Worm (Caenorhabditis elegans) whole organism, L2 larva: Measurements from ENCODE around the gene F32A5.4.

ENCODE experiments used
- C34F6.9 ChIP-seq: fragments of 150-350 bp; optimal IDR thresholded peaks from 2 replicates; lab custom pipeline; 2014; ENCODE audit warnings: missing biosample characterization, missing genetic modification characterization
- F13H6.1 ChIP-seq: sonication (generic microtip); optimal IDR thresholded peaks from 2 replicates; lab custom pipeline; 2016; ENCODE audit warnings: missing genetic modification characterization, missing compliant biosample characterization
- R02D3.7 ChIP-seq: fragments of 150-350 bp; optimal IDR thresholded peaks from 2 replicates; lab custom pipeline; 2014; ENCODE audit warnings: missing biosample characterization, missing genetic modification characterization
- alr-1 ChIP-seq: fragments of 150-350 bp; optimal IDR thresholded peaks from 2 replicates; lab custom pipeline; 2014; ENCODE audit warnings: missing biosample characterization, missing genetic modification characterization
- aly-2 ChIP-seq: fragments of 150-350 bp; optimal IDR thresholded peaks from 2 replicates; lab custom pipeline; 2014; ENCODE audit warnings: missing biosample characterization, missing genetic modification characterization
- ama-1 ChIP-seq: fragments of 150-350 bp; optimal IDR thresholded peaks from 2 replicates; lab custom pipeline; 2018; ENCODE audit warnings: inconsistent platforms
- blmp-1 ChIP-seq: sonication (generic microtip); optimal IDR thresholded peaks from 2 replicates; lab custom pipeline; 2017; ENCODE audit warnings: missing genetic modification characterization, mild to moderate bottlenecking, missing compliant biosample characterization, antibody characterized with exemption, moderate library complexity; ENCODE audit not compliant: insufficient read depth
- ceh-16 ChIP-seq: fragments of 150-350 bp; optimal IDR thresholded peaks from 2 replicates; lab custom pipeline; 2014; ENCODE audit warnings: missing biosample characterization, missing genetic modification characterization
- crh-2 ChIP-seq: sonication (generic microtip); optimal IDR thresholded peaks from 2 replicates; lab custom pipeline; 2017; ENCODE audit warnings: missing biosample characterization, missing genetic modification characterization
- dmd-4 ChIP-seq: sonication (generic microtip); optimal IDR thresholded peaks from 2 replicates; lab custom pipeline; 2017; ENCODE audit warnings: missing biosample characterization, missing genetic modification characterization
- egl-27 ChIP-seq: sonication (generic microtip); optimal IDR thresholded peaks from 3 replicates; lab custom pipeline; 2017; ENCODE audit warnings: missing biosample characterization, missing genetic modification reagents, missing genetic modification characterization
- elt-3 ChIP-seq: sonication (generic microtip); optimal IDR thresholded peaks from 2 replicates; lab custom pipeline; 2017; ENCODE audit warnings: missing biosample characterization, missing genetic modification characterization
- fos-1 ChIP-seq: fragments of 150-350 bp; optimal IDR thresholded peaks from 2 replicates; lab custom pipeline; 2014; ENCODE audit warnings: missing biosample characterization, missing genetic modification characterization
- gmeb-1 ChIP-seq: fragments of 150-350 bp; optimal IDR thresholded peaks from 2 replicates; lab custom pipeline; 2014; ENCODE audit warnings: missing biosample characterization, missing genetic modification characterization
- lin-11 ChIP-seq: fragments of 150-350 bp; sonication (generic microtip); optimal IDR thresholded peaks from 2 replicates; lab custom pipeline; 2014; ENCODE audit warnings: missing biosample characterization, missing genetic modification characterization, inconsistent platforms, mixed read lengths
- lsy-2 ChIP-seq, 2 experiments: fragments of 150-350 bp in 1 of 2; sonication (generic microtip) in 1 of 2; optimal IDR thresholded peaks; 2 replicates each; lab custom pipeline; 2014 to 2017; ENCODE audit warnings: missing biosample characterization in 2 of 2, missing genetic modification characterization in 2 of 2
- mab-5 ChIP-seq: fragments of 150-350 bp; optimal IDR thresholded peaks from 2 replicates; lab custom pipeline; 2014; ENCODE audit warnings: missing biosample characterization, missing genetic modification characterization
- mbf-1 ChIP-seq: sonication (generic microtip); optimal IDR thresholded peaks from 2 replicates; lab custom pipeline; 2017; ENCODE audit warnings: missing biosample characterization, missing genetic modification characterization
- mdl-1 ChIP-seq, 2 experiments: fragments of 150-350 bp in 1 of 2; sonication (generic microtip) in 1 of 2; optimal IDR thresholded peaks; 2 replicates each; lab custom pipeline; 2017; ENCODE audit warnings: missing biosample characterization in 2 of 2, missing genetic modification characterization in 2 of 2
- nhr-11 ChIP-seq: fragments of 150-350 bp; optimal IDR thresholded peaks from 2 replicates; lab custom pipeline; 2014; ENCODE audit warnings: missing biosample characterization, missing genetic modification characterization
- nhr-12 ChIP-seq: fragments of 150-350 bp; optimal IDR thresholded peaks from 2 replicates; lab custom pipeline; 2014; ENCODE audit warnings: missing biosample characterization, missing genetic modification characterization
- nhr-129 ChIP-seq: fragments of 150-350 bp; optimal IDR thresholded peaks from 2 replicates; lab custom pipeline; 2014; ENCODE audit warnings: missing biosample characterization, missing genetic modification characterization
- nhr-23 ChIP-seq: fragments of 150-350 bp; optimal IDR thresholded peaks from 2 replicates; lab custom pipeline; 2014; ENCODE audit warnings: missing biosample characterization, missing genetic modification reagents, missing genetic modification characterization
- nhr-237 ChIP-seq: fragments of 150-350 bp; optimal IDR thresholded peaks from 2 replicates; lab custom pipeline; 2014; ENCODE audit warnings: missing biosample characterization, missing genetic modification characterization
- nhr-25 ChIP-seq: fragments of 150-350 bp; sonication (generic microtip); optimal IDR thresholded peaks from 3 replicates; lab custom pipeline; 2014; ENCODE audit warnings: missing biosample characterization, missing genetic modification characterization
- peb-1 ChIP-seq: fragments of 150-350 bp; optimal IDR thresholded peaks from 2 replicates; lab custom pipeline; 2014; ENCODE audit warnings: missing biosample characterization, missing genetic modification characterization
- skn-1 ChIP-seq: sonication (generic microtip); optimal IDR thresholded peaks from 2 replicates; lab custom pipeline; 2017; ENCODE audit warnings: missing biosample characterization, missing genetic modification characterization
- sma-3 ChIP-seq: sonication (generic microtip); optimal IDR thresholded peaks from 2 replicates; lab custom pipeline; 2016; ENCODE audit warnings: missing genetic modification reagents, missing genetic modification characterization, missing compliant biosample characterization
- snpc-4 ChIP-seq: fragments of 150-350 bp; optimal IDR thresholded peaks from 2 replicates; lab custom pipeline; 2014; ENCODE audit warnings: missing biosample characterization, missing genetic modification characterization
- unc-39 ChIP-seq: fragments of 150-350 bp; optimal IDR thresholded peaks from 2 replicates; lab custom pipeline; 2014; ENCODE audit warnings: missing biosample characterization, missing genetic modification characterization
- zag-1 ChIP-seq: fragments of 150-350 bp; optimal IDR thresholded peaks from 2 replicates; lab custom pipeline; 2014; ENCODE audit warnings: missing biosample characterization, missing genetic modification characterization
- ztf-1 ChIP-seq: fragments of 200-800 bp; sonication (Bioruptor generic); conservative IDR thresholded peaks from 2 replicates; pipeline ENCODE4 v1.3.6; 2022; ENCODE audit warnings: missing genetic modification characterization, missing compliant biosample characterization
- ztf-11 ChIP-seq: sonication (generic microtip); optimal IDR thresholded peaks from 2 replicates; lab custom pipeline; 2017; ENCODE audit warnings: missing biosample characterization, missing genetic modification characterization
- ztf-4 ChIP-seq: fragments of 150-350 bp; optimal IDR thresholded peaks from 2 replicates; lab custom pipeline; 2014; ENCODE audit warnings: missing biosample characterization, missing genetic modification characterization

F32A5.4 gene

ce11 chrII:7225864-7226522, 3.0 kb upstream of the F32A5.4 start, which contains the start of gene clh-3:
Gene clh-3 (minus strand): TSS chrII:7225914.
- TF ChIP-seq nhr-11 (tag; lab: Kevin White, UChicago) (no peak), ztf-4 (tag; lab: Kevin White, UChicago) (no peak), mdl-1 (tag; optimal IDR thresholded peaks at IDR 0.05; lab: Kevin White, UChicago) (no peak), nhr-12 (no peak), R02D3.7 (tag; lab: Kevin White, UChicago) (no peak), mab-5 (no peak), aly-2 (no peak), ztf-1 (no peak), mbf-1 (tag; lab: Kevin White, UChicago) (no peak), ceh-16 (tag; lab: Kevin White, UChicago) (no peak), nhr-129 (tag; lab: Kevin White, UChicago) (no peak), peb-1 (no peak), zag-1 (tag; lab: Kevin White, UChicago) (no peak), lsy-2 (tag; optimal IDR thresholded peaks at IDR 0.05; lab: Kevin White, UChicago) (no peak), elt-3 (tag; lab: Kevin White, UChicago) (no peak), C34F6.9 (tag; lab: Kevin White, UChicago) (no peak), nhr-23 (tag; lab: Kevin White, UChicago) (no peak), ama-1 (lab: Kevin White, UChicago) (no peak), gmeb-1 (tag; lab: Kevin White, UChicago) (no peak)

ce11 chrII:7230684-7231083, 1.7 kb downstream of the F32A5.4 start:
- TF ChIP-seq elt-3 (tag; lab: Kevin White, UChicago), result no peak
- no peak for TF ChIP-seq egl-27 (tag; lab: Kevin White, UChicago)
- TF ChIP-seq lin-11, result no peak
- TF ChIP-seq aly-2, result no peak
- no peak for TF ChIP-seq blmp-1 (tag; lab: Kevin White, UChicago)
- TF ChIP-seq fos-1 (tag; lab: Kevin White, UChicago), result no peak
- no peak for TF ChIP-seq skn-1 (tag; lab: Kevin White, UChicago)
- TF ChIP-seq lsy-2 (tag; optimal IDR thresholded peaks at IDR 0.05; lab: Kevin White, UChicago), result no peak
- TF ChIP-seq crh-2, result no peak
- no peak for TF ChIP-seq sma-3 (GFP tag; lab: Kevin White, UChicago)
- TF ChIP-seq alr-1 (tag; lab: Kevin White, UChicago), result no peak
- TF ChIP-seq nhr-25 (tag; lab: Kevin White, UChicago), result no peak
- no peak for TF ChIP-seq nhr-237 (tag; lab: Kevin White, UChicago)
- TF ChIP-seq ztf-11 (tag; lab: Kevin White, UChicago), result no peak
- no peak for TF ChIP-seq dmd-4 (tag; lab: Kevin White, UChicago)
- TF ChIP-seq zag-1 (tag; lab: Kevin White, UChicago), result no peak
- TF ChIP-seq, all 48 proteins: peak for 0

- TF ChIP-seq nhr-23 (tag; lab: Kevin White, UChicago) (no peak), alr-1 (tag; lab: Kevin White, UChicago) (no peak), ztf-1 (no peak), unc-39 (no peak), snpc-4 (tag; lab: Kevin White, UChicago) (peak; percentile 86)
Observed at ce11 chrII:7231951-7232350, 3.0 kb downstream of the F32A5.4 start.

ce11 chrII:7232517-7232916, 3.6 kb downstream of the F32A5.4 start, which contains the start of gene ctsa-3.1:
Gene ctsa-3.1 (plus strand): TSS chrII:7232853.
- TF ChIP-seq skn-1 (tag; lab: Kevin White, UChicago) (no peak), fos-1 (tag; lab: Kevin White, UChicago) (peak; percentile 77)

ce11 chrII:7233274-7233673, 4.3 kb downstream of the F32A5.4 start:
- TF ChIP-seq fos-1 (tag; lab: Kevin White, UChicago) (peak; percentile 73), F13H6.1 (no peak)
- TF ChIP-seq, all 48 proteins: peak for 1
